Worm (Caenorhabditis elegans) whole organism, L4 larva: ENCODE results near the gene F57C7.4.
A peak's percentile ranks its signal among the peaks of the same experiment; 100 is the strongest.

Experiments used
- R02D3.7 ChIP-seq: fragments of 150-350 bp; sonication (generic microtip); optimal IDR thresholded peaks from 3 replicates; lab custom pipeline; 2014; ENCODE audit warnings: missing biosample characterization, missing genetic modification characterization
- T20F7.1 ChIP-seq: fragments of 200-800 bp; sonication (Bioruptor generic); optimal IDR thresholded peaks from 2 replicates; lab custom pipeline; 2018; ENCODE audit warnings: mild to moderate bottlenecking, missing genetic modification characterization, missing compliant biosample characterization
- T26A8.4 ChIP-seq: fragments of 200-800 bp; sonication (Bioruptor generic); IDR thresholded peaks from 2 replicates; pipeline ENCODE4 v1.3.6; 2022; ENCODE audit warnings: missing genetic modification characterization, missing compliant biosample characterization
- Y5F2A.4 ChIP-seq: fragments of 200-800 bp; sonication (Bioruptor generic); optimal IDR thresholded peaks from 2 replicates; lab custom pipeline; 2018; ENCODE audit warnings: mild to moderate bottlenecking, missing genetic modification characterization, missing compliant biosample characterization
- aha-1 ChIP-seq: fragments of 150-350 bp; peaks from one replicate; lab custom pipeline; 2014; ENCODE audit warnings: missing biosample characterization, missing genetic modification characterization
- arid-1 ChIP-seq: fragments of 200-800 bp; sonication (Bioruptor generic); conservative IDR thresholded peaks from 2 replicates; pipeline ENCODE4 v1.3.6; 2022; ENCODE audit warnings: missing genetic modification reagents, missing genetic modification characterization, missing compliant biosample characterization
- daf-16 ChIP-seq, 3 experiments: sonication (generic microtip); optimal IDR thresholded peaks; 2 replicates each; lab custom pipeline; 2016 to 2017; ENCODE audit warnings: missing genetic modification characterization in 3 of 3, missing genetic modification reagents in 3 of 3, mild to moderate bottlenecking in 2 of 3, missing compliant biosample characterization in 2 of 3, missing biosample characterization in 1 of 3, moderate library complexity in 1 of 3
- dmd-6 ChIP-seq: fragments of 200-800 bp; sonication (Bioruptor generic); IDR thresholded peaks from 2 replicates; pipeline ENCODE4 v1.3.6; 2022; ENCODE audit warnings: missing genetic modification reagents, missing genetic modification characterization, missing compliant biosample characterization
- dve-1 ChIP-seq: sonication (generic microtip); optimal IDR thresholded peaks from 2 replicates; lab custom pipeline; 2017; ENCODE audit warnings: antibody characterized with exemption, mild to moderate bottlenecking, missing genetic modification characterization, missing compliant biosample characterization; ENCODE audit not compliant: insufficient read depth
- egl-27 ChIP-seq: sonication (generic microtip); optimal IDR thresholded peaks from 3 replicates; lab custom pipeline; 2017; ENCODE audit warnings: missing biosample characterization, missing genetic modification reagents, missing genetic modification characterization
- hlh-11 ChIP-seq: fragments of 200-800 bp; sonication (Bioruptor generic); optimal IDR thresholded peaks from 2 replicates; lab custom pipeline; 2018; ENCODE audit warnings: mild to moderate bottlenecking, missing genetic modification characterization, missing compliant biosample characterization
- hlh-30 ChIP-seq: sonication (generic microtip); optimal IDR thresholded peaks from 2 replicates; lab custom pipeline; 2017; ENCODE audit warnings: antibody characterized with exemption, mild to moderate bottlenecking, missing genetic modification characterization, missing compliant biosample characterization; ENCODE audit not compliant: insufficient read depth
- lin-1 ChIP-seq: fragments of 200-800 bp; sonication (Bioruptor generic); IDR thresholded peaks from 2 replicates; pipeline ENCODE4 v1.3.6; 2022; ENCODE audit warnings: missing genetic modification reagents, missing genetic modification characterization, missing compliant biosample characterization
- madf-9 ChIP-seq: fragments of 200-800 bp; sonication (Bioruptor generic); conservative IDR thresholded peaks from 2 replicates; pipeline ENCODE4 v1.3.6; 2022; ENCODE audit warnings: missing genetic modification reagents, missing genetic modification characterization, missing compliant biosample characterization
- mdl-1 ChIP-seq, 2 experiments: fragments of 150-350 bp in 1 of 2; sonication (generic microtip) in 1 of 2; optimal IDR thresholded peaks; 2 replicates each; lab custom pipeline; 2014 to 2017; ENCODE audit warnings: missing biosample characterization in 2 of 2, missing genetic modification characterization in 2 of 2
- mep-1 ChIP-seq: fragments of 150-350 bp; sonication (generic microtip); optimal IDR thresholded peaks from 3 replicates; lab custom pipeline; 2014; ENCODE audit warnings: missing biosample characterization, missing genetic modification characterization
- nhr-111 ChIP-seq: fragments of 200-800 bp; sonication (Bioruptor generic); optimal IDR thresholded peaks from 2 replicates; lab custom pipeline; 2018; ENCODE audit warnings: mild to moderate bottlenecking, missing genetic modification characterization, missing compliant biosample characterization
- nhr-28 ChIP-seq: fragments of 150-350 bp; optimal IDR thresholded peaks from 2 replicates; lab custom pipeline; 2014; ENCODE audit warnings: missing biosample characterization, missing genetic modification characterization
- nhr-48 ChIP-seq: sonication (generic microtip); optimal IDR thresholded peaks from 2 replicates; lab custom pipeline; 2016; ENCODE audit warnings: mild to moderate bottlenecking, missing genetic modification characterization, missing compliant biosample characterization
- nhr-77 ChIP-seq: fragments of 150-350 bp; optimal IDR thresholded peaks from 2 replicates; lab custom pipeline; 2014; ENCODE audit warnings: missing biosample characterization, missing genetic modification characterization
- php-3 ChIP-seq: fragments of 200-800 bp; sonication (Bioruptor generic); IDR thresholded peaks from 2 replicates; pipeline ENCODE4 v1.3.6; 2022; ENCODE audit warnings: missing genetic modification reagents, missing genetic modification characterization, missing compliant biosample characterization
- pqm-1 ChIP-seq: sonication (generic microtip); optimal IDR thresholded peaks from 2 replicates; lab custom pipeline; 2017; ENCODE audit warnings: missing biosample characterization, missing genetic modification characterization
- unc-62 ChIP-seq, 3 experiments: fragments of 150-350 bp in 1 of 3; sonication (generic microtip); optimal IDR thresholded peaks in 2 of 3; peaks in 1 of 3; 1 replicate in 1 of 3; 2 replicates in 2 of 3; lab custom pipeline; 2014 to 2017; ENCODE audit warnings: missing biosample characterization in 3 of 3, missing genetic modification characterization in 3 of 3, missing genetic modification reagents in 3 of 3, missing genotype in 1 of 3
- zfp-2 ChIP-seq: sonication (generic microtip); optimal IDR thresholded peaks from 2 replicates; lab custom pipeline; 2016; ENCODE audit warnings: mild to moderate bottlenecking, missing genetic modification characterization, missing compliant biosample characterization
- zfp-3 ChIP-seq: fragments of 200-800 bp; sonication (Bioruptor generic); conservative IDR thresholded peaks from 2 replicates; pipeline ENCODE4 v1.3.6; 2022; ENCODE audit warnings: missing genetic modification reagents, missing genetic modification characterization, missing compliant biosample characterization

F57C7.4 gene

ce11 chrX:10533447-10533846 is 55.9 kb downstream of the F57C7.4 start, which contains the start of gene glo-3:
TSS of gene glo-3 (plus strand) at chrX:10533699.
- no peak for TF ChIP-seq daf-16 (GFP tag; optimal IDR thresholded peaks at IDR 0.05; lab: Kevin White, UChicago)
- TF ChIP-seq daf-16 (tag; optimal IDR thresholded peaks at IDR 0.05; lab: Kevin White, UChicago) = peak; percentile 21
- TF ChIP-seq nhr-111 (GFP tag; lab: Kevin White, UChicago) = no peak
- TF ChIP-seq pqm-1 = peak; percentile 9
- peak; percentile 24 for TF ChIP-seq hlh-11 (tag; lab: Kevin White, UChicago)
- no peak for TF ChIP-seq madf-9 (GFP tag; lab: Robert Waterston, UW)
- TF ChIP-seq zfp-2 (tag; lab: Kevin White, UChicago) = no peak
- TF ChIP-seq nhr-28 (tag; lab: Kevin White, UChicago) = peak; percentile 26
- peak; percentile 37 for TF ChIP-seq dve-1 (tag; lab: Kevin White, UChicago)
- TF ChIP-seq arid-1 (GFP tag; lab: Robert Waterston, UW) = no peak
- TF ChIP-seq T26A8.4 (GFP tag; lab: Robert Waterston, UW) = no peak
- no peak for TF ChIP-seq zfp-3 (GFP tag; lab: Robert Waterston, UW)
- TF ChIP-seq dmd-6 (GFP tag; lab: Robert Waterston, UW) = peak; percentile 28; the same call in 1 of the 2 replicates
- peak; percentile 53 for TF ChIP-seq hlh-30 (tag; lab: Kevin White, UChicago)
- TF ChIP-seq, all 104 proteins: peak for 7

- peak; percentile 56 for TF ChIP-seq nhr-48 (tag; lab: Kevin White, UChicago)
- TF ChIP-seq R02D3.7 (tag; lab: Kevin White, UChicago) = no peak
- no peak for TF ChIP-seq nhr-77 (tag; lab: Kevin White, UChicago)
- no peak for TF ChIP-seq Y5F2A.4
- peak; percentile 23 for TF ChIP-seq hlh-30 (tag; lab: Kevin White, UChicago)
- peak; percentile 50 for TF ChIP-seq hlh-11 (tag; lab: Kevin White, UChicago)
- TF ChIP-seq nhr-28 (tag; lab: Kevin White, UChicago) = peak; percentile 40
- peak; percentile 3 for TF ChIP-seq aha-1 (tag; lab: Kevin White, UChicago)
- peak; percentile 57 for TF ChIP-seq dve-1 (tag; lab: Kevin White, UChicago)
- peak; percentile 60; the same call in 1 of the 2 replicates for TF ChIP-seq lin-1 (GFP tag; lab: Robert Waterston, UW)
- TF ChIP-seq unc-62 (GFP tag; optimal IDR thresholded peaks at IDR 0.05 in 1 of 2; lab: Kevin White, UChicago) = peak in 1 of 2 experiments; percentile 91
- TF ChIP-seq unc-62 (tag; optimal IDR thresholded peaks at IDR 0.05; lab: Kevin White, UChicago) = no peak
- no peak for TF ChIP-seq egl-27 (tag; lab: Kevin White, UChicago)
- peak; percentile 10 for TF ChIP-seq pqm-1
- TF ChIP-seq daf-16 (GFP tag; optimal IDR thresholded peaks at IDR 0.05; lab: Kevin White, UChicago) = no peak
- peak; percentile 63 for TF ChIP-seq daf-16 (tag; optimal IDR thresholded peaks at IDR 0.05; lab: Kevin White, UChicago)
- peak; percentile 32 for TF ChIP-seq T20F7.1
- peak; percentile 24 for TF ChIP-seq mep-1
- TF ChIP-seq dmd-6 (GFP tag; lab: Robert Waterston, UW) = peak; percentile 52; the same call in 1 of the 2 replicates
- peak in 1 of 2 experiments; percentile 3 for TF ChIP-seq mdl-1 (tag; optimal IDR thresholded peaks at IDR 0.05; lab: Kevin White, UChicago)
- TF ChIP-seq php-3 = 0 out of 2 replicates have a peak, but pooled peaks have one; percentile 34
Measured at ce11 chrX:10532180-10532833, 57.1 kb downstream of the F57C7.4 start.
